Fruit fly (Drosophila melanogaster) whole organism, embryonic: ENCODE data around the gene CG32425.

Source experiments
- CG10654 ChIP-seq: fragments of 200-800 bp; sonication (Bioruptor generic); optimal IDR thresholded peaks from 2 replicates; lab custom pipeline; 2016; ENCODE audit warnings: missing biosample characterization, missing genetic modification characterization
- CG11247 ChIP-seq: fragments of 200-800 bp; sonication (Bioruptor generic); IDR thresholded peaks from 2 replicates; pipeline ENCODE4 v1.3.6; 2022; ENCODE audit warnings: missing biosample characterization, missing genetic modification characterization
- CG12299 ChIP-seq: fragments of 200-800 bp; sonication (Bioruptor generic); optimal IDR thresholded peaks from 2 replicates; lab custom pipeline; 2018; ENCODE audit warnings: missing biosample characterization, mild to moderate bottlenecking, missing genetic modification characterization
- CG12942 ChIP-seq: fragments of 200-800 bp; sonication (Bioruptor generic); optimal IDR thresholded peaks from 3 replicates; lab custom pipeline; 2016; ENCODE audit warnings: missing biosample characterization, missing genetic modification characterization
- CG14667 ChIP-seq: fragments of 200-800 bp; sonication (Bioruptor generic); IDR thresholded peaks from 2 replicates; pipeline ENCODE4 v1.3.6; 2022; ENCODE audit warnings: missing biosample characterization, missing genetic modification characterization
- CG15269 ChIP-seq: fragments of 200-800 bp; sonication (Bioruptor generic); optimal IDR thresholded peaks from 2 replicates; lab custom pipeline; 2018; ENCODE audit warnings: missing biosample characterization, mild to moderate bottlenecking, missing genetic modification characterization, moderate library complexity
- CG1647 ChIP-seq: fragments of 200-800 bp; sonication (Bioruptor generic); optimal IDR thresholded peaks from 3 replicates; lab custom pipeline; 2016; ENCODE audit warnings: missing biosample characterization, missing genetic modification characterization
- CG2120 ChIP-seq: fragments of 200-800 bp; sonication (Bioruptor generic); optimal IDR thresholded peaks from 3 replicates; lab custom pipeline; 2016; ENCODE audit warnings: missing biosample characterization, missing genetic modification characterization
- CG2875 ChIP-seq: fragments of 200-800 bp; sonication (Bioruptor generic); optimal IDR thresholded peaks from 2 replicates; lab custom pipeline; 2017; ENCODE audit warnings: missing biosample characterization, mild to moderate bottlenecking, missing genetic modification characterization, missing genetic modification reagents
- CG3838 ChIP-seq: fragments of 200-800 bp; sonication (Bioruptor generic); optimal IDR thresholded peaks from 3 replicates; lab custom pipeline; 2016; ENCODE audit warnings: missing biosample characterization, missing genetic modification characterization
- CG4360 ChIP-seq: fragments of 200-800 bp; sonication (Bioruptor generic); IDR thresholded peaks from 2 replicates; pipeline ENCODE4 v1.3.6; 2022; ENCODE audit warnings: missing biosample characterization, missing genetic modification characterization
- CG4617 ChIP-seq: fragments of 200-800 bp; sonication (Bioruptor generic); optimal IDR thresholded peaks from 3 replicates; lab custom pipeline; 2016; ENCODE audit warnings: missing biosample characterization, missing genetic modification characterization, borderline replicate concordance
- CG6254 ChIP-seq: fragments of 200-800 bp; sonication (Bioruptor generic); optimal IDR thresholded peaks from 3 replicates; lab custom pipeline; 2017; ENCODE audit warnings: mild to moderate bottlenecking, missing biosample characterization, missing genetic modification reagents, missing genetic modification characterization
- CG9609 ChIP-seq: fragments of 200-800 bp; sonication (Bioruptor generic); optimal IDR thresholded peaks from 3 replicates; lab custom pipeline; 2016; ENCODE audit warnings: missing biosample characterization, missing genetic modification characterization
- CrebB ChIP-seq: fragments of 200-800 bp; sonication (Bioruptor generic); optimal IDR thresholded peaks from 3 replicates; lab custom pipeline; 2018; ENCODE audit warnings: missing biosample characterization, mild to moderate bottlenecking, missing genetic modification characterization
- Dek ChIP-seq: fragments of 200-800 bp; sonication (Bioruptor generic); optimal IDR thresholded peaks from 3 replicates; lab custom pipeline; 2019; ENCODE audit warnings: missing biosample characterization, mild to moderate bottlenecking, missing genetic modification characterization, moderate library complexity
- Doc2 ChIP-seq: fragments of 200-800 bp; sonication (Bioruptor generic); IDR thresholded peaks from 2 replicates; pipeline ENCODE4 v1.3.6; 2022; ENCODE audit warnings: missing biosample characterization, missing genetic modification characterization
- Drgx ChIP-seq: fragments of 200-800 bp; sonication (Bioruptor generic); IDR thresholded peaks from 2 replicates; pipeline ENCODE4 v1.3.6; 2022; ENCODE audit warnings: missing biosample characterization, missing genetic modification characterization
- Eip74EF ChIP-seq, 2 experiments: fragments of 200-800 bp in 1 of 2; fragments of >200 bp in 1 of 2; sonication (Bioruptor generic) in 1 of 2; optimal IDR thresholded peaks; 2 replicates each; lab custom pipeline; 2017 to 2019; ENCODE audit warnings: missing biosample characterization in 2 of 2, missing genetic modification characterization in 2 of 2, mild to moderate bottlenecking in 1 of 2, moderate library complexity in 1 of 2
- Lim3 ChIP-seq: fragments of 200-800 bp; sonication (Bioruptor generic); IDR thresholded peaks from 2 replicates; pipeline ENCODE4 v1.3.6; 2022; ENCODE audit warnings: missing biosample characterization, missing genetic modification characterization
- Lpt ChIP-seq: fragments of >200 bp; optimal IDR thresholded peaks from 2 replicates; lab custom pipeline; 2018; ENCODE audit warnings: missing biosample characterization, missing genetic modification characterization
- MBD-R2 ChIP-seq: fragments of 200-800 bp; sonication (Bioruptor generic); IDR thresholded peaks from 2 replicates; pipeline ENCODE4 v1.3.6; 2022; ENCODE audit warnings: missing biosample characterization, missing genetic modification characterization
- Optix ChIP-seq: fragments of 200-800 bp; sonication (Bioruptor generic); IDR thresholded peaks from 3 replicates; pipeline ENCODE4 v1.3.6; 2022; ENCODE audit warnings: missing biosample characterization, missing genetic modification characterization
- Pdp1 ChIP-seq, 2 experiments: fragments of 200-800 bp; sonication (Bioruptor generic); optimal IDR thresholded peaks; 3 replicates each; lab custom pipeline; 2016; ENCODE audit warnings: missing biosample characterization in 2 of 2, missing genetic modification characterization in 2 of 2, mild to moderate bottlenecking in 1 of 2, moderate library complexity in 1 of 2
- Six4 ChIP-seq: fragments of 200-800 bp; sonication (Bioruptor generic); optimal IDR thresholded peaks from 2 replicates; lab custom pipeline; 2016; ENCODE audit warnings: missing biosample characterization, missing genetic modification characterization
- Sox100B ChIP-seq: fragments of 200-800 bp; sonication (Bioruptor generic); optimal IDR thresholded peaks from 3 replicates; lab custom pipeline; 2018; ENCODE audit warnings: missing biosample characterization, mild to moderate bottlenecking, missing genetic modification characterization
- bsh ChIP-seq, 2 experiments: fragments of 200-800 bp; sonication (Bioruptor generic); optimal IDR thresholded peaks; 2 replicates each; lab custom pipeline; 2017 to 2018; ENCODE audit warnings: mild to moderate bottlenecking in 2 of 2, missing biosample characterization in 2 of 2, missing genetic modification characterization in 2 of 2, moderate library complexity in 1 of 2
- ci ChIP-seq: fragments of 200-800 bp; sonication (Bioruptor generic); IDR thresholded peaks from 3 replicates; pipeline ENCODE4 v1.3.6; 2022; ENCODE audit warnings: missing biosample characterization, missing genetic modification characterization
- crp ChIP-seq, 2 experiments: fragments of 200-800 bp; sonication (Bioruptor generic); optimal IDR thresholded peaks; 2 replicates in 1 of 2; 3 replicates in 1 of 2; lab custom pipeline; 2017; ENCODE audit warnings: missing biosample characterization in 2 of 2, missing genetic modification characterization in 2 of 2, mild to moderate bottlenecking in 1 of 2, moderate library complexity in 1 of 2
- dati ChIP-seq: fragments of 200-800 bp; sonication (Bioruptor generic); IDR thresholded peaks from 2 replicates; pipeline ENCODE4 v1.3.6; 2022; ENCODE audit warnings: missing biosample characterization, missing genetic modification characterization
- ftz-f1 ChIP-seq: fragments of 200-800 bp; sonication (Bioruptor generic); optimal IDR thresholded peaks from 2 replicates; lab custom pipeline; 2016; ENCODE audit warnings: missing biosample characterization, missing genetic modification characterization
- fu2 ChIP-seq: fragments of 200-800 bp; sonication (Bioruptor generic); optimal IDR thresholded peaks from 2 replicates; lab custom pipeline; 2016; ENCODE audit warnings: missing biosample characterization, missing genetic modification characterization
- gcm ChIP-seq: fragments of 200-800 bp; sonication (Bioruptor generic); optimal IDR thresholded peaks from 2 replicates; lab custom pipeline; 2019; ENCODE audit warnings: missing biosample characterization, mild to moderate bottlenecking, missing genetic modification characterization, moderate library complexity
- gem ChIP-seq: fragments of 200-800 bp; sonication (Bioruptor generic); optimal IDR thresholded peaks from 2 replicates; lab custom pipeline; 2019; ENCODE audit warnings: missing biosample characterization, mild to moderate bottlenecking, missing genetic modification characterization, moderate library complexity
- gt ChIP-seq: fragments of 200-800 bp; sonication (Bioruptor generic); IDR thresholded peaks from 2 replicates; pipeline ENCODE4 v1.3.6; 2022; ENCODE audit warnings: missing biosample characterization, missing genetic modification characterization
- hth ChIP-seq: fragments of >200 bp; optimal IDR thresholded peaks from 2 replicates; lab custom pipeline; 2017; ENCODE audit warnings: inconsistent platforms
- insv ChIP-seq, 2 experiments: fragments of 200-800 bp; sonication (Bioruptor generic); optimal IDR thresholded peaks; 3 replicates each; lab custom pipeline; 2016 to 2018; ENCODE audit warnings: missing biosample characterization in 2 of 2, missing genetic modification characterization in 2 of 2
- lab ChIP-seq: fragments of 200-800 bp; sonication (Bioruptor generic); optimal IDR thresholded peaks from 3 replicates; lab custom pipeline; 2017; ENCODE audit warnings: missing biosample characterization, missing genetic modification characterization, mild to moderate bottlenecking, moderate library complexity, missing genetic modification reagents
- lbe ChIP-seq: fragments of 200-800 bp; sonication (Bioruptor generic); optimal IDR thresholded peaks from 2 replicates; lab custom pipeline; 2016; ENCODE audit warnings: missing biosample characterization, mild to moderate bottlenecking, missing genetic modification characterization
- mld ChIP-seq: fragments of 200-800 bp; sonication (Bioruptor generic); IDR thresholded peaks from 3 replicates; pipeline ENCODE4 v1.3.6; 2022; ENCODE audit warnings: missing biosample characterization, missing genetic modification characterization; ENCODE audit not compliant: partially characterized antibody
- oc ChIP-seq: fragments of 200-800 bp; sonication (Bioruptor generic); optimal IDR thresholded peaks from 2 replicates; lab custom pipeline; 2018; ENCODE audit warnings: missing biosample characterization, mild to moderate bottlenecking, missing genetic modification characterization, moderate library complexity
- org-1 ChIP-seq: fragments of 200-800 bp; sonication (Bioruptor generic); optimal IDR thresholded peaks from 2 replicates; lab custom pipeline; 2017; ENCODE audit warnings: missing biosample characterization, missing genetic modification characterization
- pum ChIP-seq: fragments of 200-800 bp; sonication (Bioruptor generic); optimal IDR thresholded peaks from 2 replicates; lab custom pipeline; 2016; ENCODE audit warnings: missing biosample characterization, missing genetic modification characterization
- so ChIP-seq: fragments of 200-800 bp; sonication (Bioruptor generic); IDR thresholded peaks from 3 replicates; pipeline ENCODE4 v1.3.6; 2022; ENCODE audit warnings: missing biosample characterization, missing genetic modification characterization
- sug ChIP-seq: fragments of 200-800 bp; optimal IDR thresholded peaks from 2 replicates; lab custom pipeline; 2019; ENCODE audit warnings: missing biosample characterization, mild to moderate bottlenecking, missing genetic modification characterization, moderate library complexity
- trh ChIP-seq: fragments of 200-800 bp; sonication (Bioruptor generic); optimal IDR thresholded peaks from 2 replicates; lab custom pipeline; 2016; ENCODE audit warnings: missing biosample characterization, missing genetic modification characterization
- twi ChIP-seq: fragments of 200-800 bp; optimal IDR thresholded peaks from 2 replicates; lab custom pipeline; 2019; ENCODE audit warnings: missing biosample characterization, mild to moderate bottlenecking, missing genetic modification characterization, moderate library complexity
- unc-4 ChIP-seq: fragments of 200-800 bp; sonication (Bioruptor generic); IDR thresholded peaks from 2 replicates; pipeline ENCODE4 v1.3.6; 2022; ENCODE audit warnings: missing biosample characterization, missing genetic modification characterization; ENCODE audit not compliant: partially characterized antibody
- vfl ChIP-seq: fragments of 200-800 bp; sonication (Bioruptor generic); optimal IDR thresholded peaks from 2 replicates; lab custom pipeline; 2016; ENCODE audit warnings: missing biosample characterization, missing genetic modification characterization

Gene CG32425

DNA sequence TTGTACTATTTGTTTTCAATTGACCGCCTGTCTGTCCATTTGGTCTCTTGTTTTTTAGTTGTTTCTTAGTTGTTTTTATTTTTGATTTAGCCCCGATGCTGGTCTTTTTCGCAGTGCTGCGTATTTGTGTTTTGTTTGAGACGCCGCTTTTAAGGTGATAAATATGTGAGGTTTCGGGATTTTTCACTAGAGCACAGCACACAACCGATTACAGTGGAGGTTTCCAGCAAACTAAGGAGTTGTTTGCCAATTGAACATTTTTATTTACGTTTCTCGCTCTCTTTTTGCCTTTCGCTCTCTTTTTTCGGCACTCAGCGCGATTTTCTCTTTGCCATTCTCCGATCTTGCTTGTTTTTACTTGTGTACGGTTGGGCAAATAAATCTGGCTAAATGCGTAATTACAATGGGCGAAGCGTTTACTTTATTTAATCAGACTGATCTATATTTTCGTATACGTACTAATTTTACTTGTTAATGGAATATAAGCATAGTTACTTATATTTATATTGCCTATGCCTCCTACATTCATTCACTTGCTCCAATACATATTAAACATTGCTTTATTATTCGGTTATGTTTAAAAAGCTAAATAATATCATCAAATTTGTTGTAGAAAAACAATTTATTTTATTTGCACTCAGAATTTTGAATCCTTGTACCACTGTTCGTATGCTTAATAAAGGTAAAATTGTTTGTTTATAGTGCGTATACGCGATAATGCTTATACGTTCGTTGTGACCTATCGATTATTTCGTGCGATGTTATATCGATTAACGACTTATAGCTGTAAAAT, 43.3 kb downstream of the CG32425 start, which contains the start of gene Rcd2 (continued):
- TF ChIP-seq CG12299 (peak; percentile 85), trh (GFP tag; lab: Kevin White, UChicago) (no peak), sug (tag; lab: Kevin White, UChicago) (peak; percentile 90), CG9609 (GFP tag; lab: Kevin White, UChicago) (peak; percentile 35), CrebB (tag; lab: Kevin White, UChicago) (peak; percentile 79), CG10654 (peak; percentile 61), lab (GFP tag; lab: Kevin White, UChicago) (peak; percentile 94), Eip74EF (GFP tag; optimal IDR thresholded peaks at IDR 0.05; lab: Kevin White, UChicago) (peak in 1 of 2 experiments; percentile 92), lbe (GFP tag; lab: Kevin White, UChicago) (no peak), CG15269 (tag; lab: Kevin White, UChicago) (peak; percentile 91), twi (tag; lab: Kevin White, UChicago) (peak; percentile 47), so (GFP tag; lab: Robert Waterston, UW) (peak; percentile 82), gt (no peak), fu2 (peak; percentile 68), crp (GFP tag; optimal IDR thresholded peaks at IDR 0.05; lab: Kevin White, UChicago) (peak in 1 of 2 experiments; percentile 4), Drgx (GFP tag; lab: Robert Waterston, UW) (peak; percentile 78), Six4 (GFP tag; lab: Kevin White, UChicago) (no peak), Sox100B (peak; percentile 90), ci (peak; percentile 51; the same call in 2 of the 3 replicates), mld (GFP tag; lab: Robert Waterston, UW) (peak; percentile 79), org-1 (GFP tag; lab: Kevin White, UChicago) (peak; percentile 85), Dek (tag; lab: Kevin White, UChicago) (peak; percentile 94), hth (lab: Kevin White, UChicago) (no peak), bsh (GFP tag; optimal IDR thresholded peaks at IDR 0.05; lab: Kevin White, UChicago) (peak; percentile 47 to 59), Pdp1 (GFP tag; optimal IDR thresholded peaks at IDR 0.05; lab: Kevin White, UChicago) (peak; percentile 49 to 73), Lpt (GFP tag; lab: Kevin White, UChicago) (no peak), CG6254 (GFP tag; lab: Kevin White, UChicago) (peak; percentile 60), MBD-R2 (GFP tag; lab: Robert Waterston, UW) (peak; percentile 22; the same call in 1 of the 2 replicates), CG2875 (GFP tag; lab: Kevin White, UChicago) (peak; percentile 46), CG11247 (GFP tag; lab: Robert Waterston, UW) (peak; percentile 66; the same call in 1 of the 2 replicates), dati (GFP tag; lab: Robert Waterston, UW) (no peak), Lim3 (GFP tag; lab: Robert Waterston, UW) (no peak), oc (tag; lab: Kevin White, UChicago) (peak; percentile 59), CG4617 (GFP tag; lab: Kevin White, UChicago) (no peak), CG14667 (GFP tag; lab: Robert Waterston, UW) (no peak), ftz-f1 (no peak), gem (tag; lab: Kevin White, UChicago) (peak; percentile 93), Doc2 (no peak), CG4360 (GFP tag; lab: Robert Waterston, UW) (no peak), insv (GFP tag; optimal IDR thresholded peaks at IDR 0.05; lab: Kevin White, UChicago) (peak in 1 of 2 experiments; percentile 54), CG3838 (peak; percentile 85), gcm (GFP tag; lab: Kevin White, UChicago) (peak; percentile 83), unc-4 (GFP tag; lab: Robert Waterston, UW) (peak; percentile 89), CG2120 (GFP tag; lab: Kevin White, UChicago) (peak; percentile 91), pum (peak; percentile 41), Optix (GFP tag; lab: Robert Waterston, UW) (no peak), CG12942 (peak; percentile 51), CG1647 (GFP tag; lab: Kevin White, UChicago) (no peak), vfl (peak; percentile 30)
